Worm (Caenorhabditis elegans): ENCODE measurements around the gene Y61A9LA.10.

Y61A9LA.10 gene

ce11 chrV:4647857-4648256, 32.2 kb upstream of the Y61A9LA.10 start, which contains the start of gene F41F3.3:
TSS of gene F41F3.3 (minus strand) at chrV:4648239.
- TF ChIP-seq aly-2 (tag; optimal IDR thresholded peaks at IDR 0.05) (no peak), R02D3.7 (tag; optimal IDR thresholded peaks at IDR 0.05) (no peak), F13H6.1 (tag; optimal IDR thresholded peaks at IDR 0.05) (peak; percentile 29), Y55F3AM.14 (GFP tag; optimal IDR thresholded peaks at IDR 0.05) (peak; percentile 80), unc-55 (GFP tag; optimal IDR thresholded peaks at IDR 0.05) (no peak), ama-1 (optimal IDR thresholded peaks at IDR 0.05) (peak; percentile 74)

ce11 chrV:4647279-4647819, 31.7 kb upstream of the Y61A9LA.10 start:
- TF ChIP-seq mab-5 (tag; optimal IDR thresholded peaks at IDR 0.05) (no peak), elt-1 (tag; optimal IDR thresholded peaks at IDR 0.05) (no peak), skn-1 (tag; optimal IDR thresholded peaks at IDR 0.05) (no peak), R02D3.7 (tag; optimal IDR thresholded peaks at IDR 0.05) (no peak), ceh-16 (tag; optimal IDR thresholded peaks at IDR 0.05) (no peak), nhr-23 (tag; optimal IDR thresholded peaks at IDR 0.05) (no peak), nhr-237 (tag; optimal IDR thresholded peaks at IDR 0.05) (no peak), mbf-1 (tag; optimal IDR thresholded peaks at IDR 0.05) (no peak), lin-39 (tag; optimal IDR thresholded peaks at IDR 0.05) (no peak), elt-3 (tag; optimal IDR thresholded peaks at IDR 0.05) (no peak), gmeb-1 (tag; optimal IDR thresholded peaks at IDR 0.05) (no peak), sma-3 (GFP tag; optimal IDR thresholded peaks at IDR 0.05) (no peak), ama-1 (optimal IDR thresholded peaks at IDR 0.05) (peak; percentile 79), ztf-1 (GFP tag; conservative IDR thresholded peaks at IDR 0.05) (no peak), lin-11 (tag; optimal IDR thresholded peaks at IDR 0.05) (no peak), lsy-2 (tag; optimal IDR thresholded peaks at IDR 0.05) (no peak), fos-1 (tag; optimal IDR thresholded peaks at IDR 0.05) (no peak), unc-55 (GFP tag; optimal IDR thresholded peaks at IDR 0.05) (no peak), nhr-11 (tag; optimal IDR thresholded peaks at IDR 0.05) (peak; percentile 17), lin-13 (GFP tag; optimal IDR thresholded peaks at IDR 0.05) (no peak), nhr-77 (tag; optimal IDR thresholded peaks at IDR 0.05) (no peak), ztf-4 (tag; optimal IDR thresholded peaks at IDR 0.05) (no peak), crh-2 (tag; optimal IDR thresholded peaks at IDR 0.05) (no peak), nhr-12 (tag; optimal IDR thresholded peaks at IDR 0.05) (no peak), mdl-1 (tag; optimal IDR thresholded peaks at IDR 0.05) (no peak), nhr-6 (tag; optimal IDR thresholded peaks at IDR 0.05) (no peak), aly-2 (tag; optimal IDR thresholded peaks at IDR 0.05) (no peak), unc-62 (GFP tag; optimal IDR thresholded peaks at IDR 0.05) (no peak), Y55F3AM.14 (GFP tag; optimal IDR thresholded peaks at IDR 0.05) (peak; percentile 47), sem-4 (tag; optimal IDR thresholded peaks at IDR 0.05) (peak; percentile 26), C34F6.9 (tag; optimal IDR thresholded peaks at IDR 0.05) (no peak), ceh-82 (tag; optimal IDR thresholded peaks at IDR 0.05) (no peak), blmp-1 (tag; optimal IDR thresholded peaks at IDR 0.05; ENCODE audit: insufficient read depth) (no peak), nhr-10 (tag; optimal IDR thresholded peaks at IDR 0.05) (no peak), dmd-4 (tag; optimal IDR thresholded peaks at IDR 0.05) (no peak), nhr-25 (tag; optimal IDR thresholded peaks at IDR 0.05) (peak; percentile 63), peb-1 (tag; optimal IDR thresholded peaks at IDR 0.05) (no peak), sma-9 (GFP tag; optimal IDR thresholded peaks at IDR 0.05) (no peak), sma-9 (tag; optimal IDR thresholded peaks at IDR 0.05) (no peak), nhr-21 (tag; optimal IDR thresholded peaks at IDR 0.05) (peak; percentile 19)

ce11 chrV:4642691-4643090, 27.1 kb upstream of the Y61A9LA.10 start, which contains the start of gene soc-1:
TSS of gene soc-1 (plus strand) at chrV:4642952.
- TF ChIP-seq unc-39 (tag; optimal IDR thresholded peaks at IDR 0.05), result no peak
- TF ChIP-seq sma-3 (GFP tag; optimal IDR thresholded peaks at IDR 0.05), result no peak
- no peak for TF ChIP-seq peb-1 (tag; optimal IDR thresholded peaks at IDR 0.05)
- TF ChIP-seq lin-39 (tag; optimal IDR thresholded peaks at IDR 0.05), result no peak
- TF ChIP-seq nhr-129 (tag; optimal IDR thresholded peaks at IDR 0.05), result peak; percentile 69
- no peak for TF ChIP-seq skn-1 (tag; optimal IDR thresholded peaks at IDR 0.05)
- TF ChIP-seq C34F6.9 (tag; optimal IDR thresholded peaks at IDR 0.05), result no peak
- TF ChIP-seq blmp-1 (tag; optimal IDR thresholded peaks at IDR 0.05; ENCODE audit: insufficient read depth), result no peak
